Worm (Caenorhabditis elegans) whole organism, L3 larva: ENCODE results near the gene dyf-19.

ENCODE experiments used
- R02D3.7 ChIP-seq: fragments of 150-350 bp; optimal IDR thresholded peaks from 2 replicates; lab custom pipeline; 2014; ENCODE audit warnings: missing biosample characterization, missing genetic modification characterization
- ama-1 ChIP-seq: fragments of 150-350 bp; optimal IDR thresholded peaks from 2 replicates; lab custom pipeline; 2018
- ceh-82 ChIP-seq: fragments of 150-350 bp; optimal IDR thresholded peaks from 2 replicates; lab custom pipeline; 2014; ENCODE audit warnings: missing biosample characterization, missing genetic modification characterization
- nhr-12 ChIP-seq: fragments of 150-350 bp; optimal IDR thresholded peaks from 2 replicates; lab custom pipeline; 2014; ENCODE audit warnings: missing biosample characterization, missing genetic modification characterization
- nhr-237 ChIP-seq: fragments of 150-350 bp; optimal IDR thresholded peaks from 2 replicates; lab custom pipeline; 2014; ENCODE audit warnings: missing biosample characterization, missing genetic modification characterization
- nhr-76 ChIP-seq: fragments of 150-350 bp; sonication (generic microtip); optimal IDR thresholded peaks from 5 replicates; lab custom pipeline; 2014; ENCODE audit warnings: missing biosample characterization, missing genetic modification characterization
- snpc-4 ChIP-seq: fragments of 150-350 bp; optimal IDR thresholded peaks from 2 replicates; lab custom pipeline; 2014; ENCODE audit warnings: missing biosample characterization, missing genetic modification characterization

- TF ChIP-seq ceh-82 (tag; lab: Kevin White, UChicago) (no peak), nhr-237 (no peak), R02D3.7 (tag; lab: Kevin White, UChicago) (no peak), snpc-4 (tag; lab: Kevin White, UChicago) (no peak), nhr-12 (no peak), ama-1 (no peak), nhr-76 (tag; lab: Kevin White, UChicago) (no peak)
Observed at ce11 chrV:19599087-19599486, 25.8 kb upstream of the dyf-19 start.
